Fruit fly (Drosophila melanogaster) whole organism, embryonic: ENCODE data around the gene NdufV3.

Experiments used
- Bteb2 ChIP-seq: fragments of 200-800 bp; sonication (Bioruptor generic); optimal IDR thresholded peaks from 2 replicates; lab custom pipeline; 2016; ENCODE audit warnings: missing biosample characterization, missing genetic modification characterization
- CG11085 ChIP-seq: fragments of 200-800 bp; sonication (Bioruptor generic); IDR thresholded peaks from 2 replicates; pipeline ENCODE4 v1.3.6; 2022; ENCODE audit warnings: missing biosample characterization, missing genetic modification characterization
- CG12104 ChIP-seq: fragments of 200-800 bp; sonication (Bioruptor generic); optimal IDR thresholded peaks from 3 replicates; lab custom pipeline; 2016; ENCODE audit warnings: missing biosample characterization, missing genetic modification characterization
- CG12155 ChIP-seq: fragments of 200-800 bp; sonication (Bioruptor generic); optimal IDR thresholded peaks from 3 replicates; lab custom pipeline; 2016; ENCODE audit warnings: missing biosample characterization, missing genetic modification characterization
- CG12391 ChIP-seq: fragments of 200-800 bp; sonication (Bioruptor generic); optimal IDR thresholded peaks from 3 replicates; lab custom pipeline; 2018; ENCODE audit warnings: missing biosample characterization, mild to moderate bottlenecking, missing genetic modification characterization, moderate library complexity
- CG14014 ChIP-seq: fragments of 200-800 bp; sonication (Bioruptor generic); IDR thresholded peaks from 2 replicates; pipeline ENCODE4 v1.3.6; 2022; ENCODE audit warnings: missing biosample characterization, missing genetic modification characterization
- CG16863 ChIP-seq: fragments of 200-800 bp; sonication (Bioruptor generic); optimal IDR thresholded peaks from 3 replicates; lab custom pipeline; 2016; ENCODE audit warnings: missing biosample characterization, missing genetic modification characterization
- CG1792 ChIP-seq: fragments of 200-800 bp; sonication (Bioruptor generic); optimal IDR thresholded peaks from 2 replicates; lab custom pipeline; 2016; ENCODE audit warnings: missing biosample characterization, missing genetic modification characterization
- CG18599 ChIP-seq: fragments of 200-800 bp; sonication (Bioruptor generic); optimal IDR thresholded peaks from 3 replicates; lab custom pipeline; 2017; ENCODE audit warnings: missing biosample characterization, missing genetic modification characterization, mild to moderate bottlenecking, moderate library complexity, missing genetic modification reagents
- CG2120 ChIP-seq: fragments of 200-800 bp; sonication (Bioruptor generic); optimal IDR thresholded peaks from 3 replicates; lab custom pipeline; 2016; ENCODE audit warnings: missing biosample characterization, missing genetic modification characterization
- CG30403 ChIP-seq: fragments of 200-800 bp; sonication (Bioruptor generic); optimal IDR thresholded peaks from 3 replicates; lab custom pipeline; 2016; ENCODE audit warnings: missing biosample characterization, missing genetic modification characterization
- CG3163 ChIP-seq: fragments of 200-800 bp; sonication (Bioruptor generic); optimal IDR thresholded peaks from 3 replicates; lab custom pipeline; 2016; ENCODE audit warnings: missing biosample characterization, missing genetic modification characterization
- CG32767 ChIP-seq: fragments of 200-800 bp; sonication (Bioruptor generic); IDR thresholded peaks from 2 replicates; pipeline ENCODE4 v1.3.6; 2022; ENCODE audit warnings: missing biosample characterization, missing genetic modification characterization
- CG3726 ChIP-seq: fragments of 200-800 bp; sonication (Bioruptor generic); IDR thresholded peaks from 3 replicates; pipeline ENCODE4, ENCODE4 v1.3.6; 2022; ENCODE audit warnings: missing biosample characterization, missing genetic modification characterization
- CG4424 ChIP-seq: fragments of 200-800 bp; sonication (Bioruptor generic); optimal IDR thresholded peaks from 3 replicates; lab custom pipeline; 2016; ENCODE audit warnings: missing biosample characterization, missing genetic modification characterization
- CG4707 ChIP-seq: fragments of 200-800 bp; sonication (Bioruptor generic); optimal IDR thresholded peaks from 2 replicates; lab custom pipeline; 2018; ENCODE audit warnings: missing biosample characterization, mild to moderate bottlenecking, missing genetic modification characterization, moderate library complexity
- CG4820 ChIP-seq: fragments of 200-800 bp; sonication (Bioruptor generic); optimal IDR thresholded peaks from 3 replicates; lab custom pipeline; 2016; ENCODE audit warnings: missing biosample characterization, missing genetic modification characterization
- CG4854 ChIP-seq: fragments of 200-800 bp; sonication (Bioruptor generic); optimal IDR thresholded peaks from 2 replicates; lab custom pipeline; 2016; ENCODE audit warnings: missing biosample characterization, missing genetic modification characterization, inconsistent platforms
- CG6654 ChIP-seq: fragments of 200-800 bp; sonication (Bioruptor generic); optimal IDR thresholded peaks from 2 replicates; lab custom pipeline; 2017; ENCODE audit warnings: missing biosample characterization, mild to moderate bottlenecking, missing genetic modification characterization
- CG7786 ChIP-seq: fragments of 200-800 bp; sonication (Bioruptor generic); optimal IDR thresholded peaks from 2 replicates; lab custom pipeline; 2016; ENCODE audit warnings: missing biosample characterization, missing genetic modification characterization
- CG9609 ChIP-seq: fragments of 200-800 bp; sonication (Bioruptor generic); optimal IDR thresholded peaks from 3 replicates; lab custom pipeline; 2016; ENCODE audit warnings: missing biosample characterization, missing genetic modification characterization
- Fer3 ChIP-seq: fragments of 200-800 bp; sonication (Bioruptor generic); optimal IDR thresholded peaks from 2 replicates; lab custom pipeline; 2018; ENCODE audit warnings: missing biosample characterization, mild to moderate bottlenecking, missing genetic modification characterization, moderate library complexity
- GATAe ChIP-seq: fragments of 200-800 bp; sonication (Bioruptor generic); conservative IDR thresholded peaks from 2 replicates; pipeline ENCODE4 v1.3.6; 2022; ENCODE audit warnings: missing biosample characterization, missing genetic modification characterization
- HLH4C ChIP-seq: fragments of 200-800 bp; sonication (Bioruptor generic); IDR thresholded peaks from 3 replicates; pipeline ENCODE4 v1.3.6; 2022; ENCODE audit warnings: missing biosample characterization, missing genetic modification characterization; ENCODE audit not compliant: partially characterized antibody
- HLH54F ChIP-seq: fragments of 200-800 bp; sonication (Bioruptor generic); optimal IDR thresholded peaks from 3 replicates; lab custom pipeline; 2016; ENCODE audit warnings: missing biosample characterization, missing genetic modification characterization
- Hr3 ChIP-seq: fragments of 200-800 bp; sonication (Bioruptor generic); optimal IDR thresholded peaks from 3 replicates; lab custom pipeline; 2016; ENCODE audit warnings: missing biosample characterization, missing genetic modification characterization
- Hr39 ChIP-seq: fragments of >200 bp; optimal IDR thresholded peaks from 2 replicates; lab custom pipeline; 2017
- Hr51 ChIP-seq, 2 experiments: fragments of 200-800 bp; sonication (Bioruptor generic); optimal IDR thresholded peaks; 2 replicates in 1 of 2; 3 replicates in 1 of 2; lab custom pipeline; 2016 to 2018; ENCODE audit warnings: missing biosample characterization in 2 of 2, missing genetic modification characterization in 2 of 2, mild to moderate bottlenecking in 1 of 2, moderate library complexity in 1 of 2
- Lpt ChIP-seq: fragments of >200 bp; optimal IDR thresholded peaks from 2 replicates; lab custom pipeline; 2018; ENCODE audit warnings: missing biosample characterization, missing genetic modification characterization
- Mad ChIP-seq: fragments of 200-800 bp; sonication (Bioruptor generic); optimal IDR thresholded peaks from 2 replicates; lab custom pipeline; 2016; ENCODE audit warnings: missing biosample characterization, missing genetic modification characterization
- Mrtf ChIP-seq: fragments of 200-800 bp; sonication (Bioruptor generic); IDR thresholded peaks from 3 replicates; pipeline ENCODE4 v1.3.6; 2022; ENCODE audit warnings: missing biosample characterization, missing genetic modification characterization
- Ptx1 ChIP-seq: fragments of 200-800 bp; sonication (Bioruptor generic); IDR thresholded peaks from 2 replicates; pipeline ENCODE4 v1.3.6; 2022; ENCODE audit warnings: missing biosample characterization, missing genetic modification characterization
- Ravus ChIP-seq: fragments of 200-800 bp; sonication (Bioruptor generic); IDR thresholded peaks from 2 replicates; pipeline ENCODE4 v1.3.6; 2022; ENCODE audit warnings: missing biosample characterization, missing genetic modification characterization
- Sin3A ChIP-seq: fragments of >200 bp; optimal IDR thresholded peaks from 2 replicates; lab custom pipeline; 2018
- Xbp1 ChIP-seq: fragments of 200-800 bp; sonication (Bioruptor generic); optimal IDR thresholded peaks from 3 replicates; lab custom pipeline; 2016; ENCODE audit warnings: missing biosample characterization, mild to moderate bottlenecking, missing genetic modification characterization
- ac ChIP-seq: fragments of 200-800 bp; sonication (Bioruptor generic); optimal IDR thresholded peaks from 3 replicates; lab custom pipeline; 2017; ENCODE audit warnings: missing biosample characterization, mild to moderate bottlenecking, missing genetic modification characterization
- dimm ChIP-seq: fragments of 200-800 bp; sonication (Bioruptor generic); IDR thresholded peaks from 2 replicates; pipeline ENCODE4 v1.3.6; 2022; ENCODE audit warnings: missing biosample characterization, missing genetic modification characterization
- fu2 ChIP-seq: fragments of 200-800 bp; sonication (Bioruptor generic); optimal IDR thresholded peaks from 2 replicates; lab custom pipeline; 2016; ENCODE audit warnings: missing biosample characterization, missing genetic modification characterization
- gce ChIP-seq: fragments of 200-800 bp; sonication (Bioruptor generic); IDR thresholded peaks from 3 replicates; pipeline ENCODE4 v1.3.6; 2022; ENCODE audit warnings: missing biosample characterization, missing genetic modification characterization
- gsb ChIP-seq: fragments of 200-800 bp; sonication (Bioruptor generic); IDR thresholded peaks from 2 replicates; pipeline ENCODE4 v1.3.6; 2022; ENCODE audit warnings: missing biosample characterization, missing genetic modification characterization
- h ChIP-seq: fragments of >200 bp; optimal IDR thresholded peaks from 2 replicates; lab custom pipeline; 2017
- hbn ChIP-seq: fragments of 200-800 bp; sonication (Bioruptor generic); IDR thresholded peaks from 2 replicates; pipeline ENCODE4 v1.3.6; 2022; ENCODE audit warnings: missing biosample characterization, missing genetic modification characterization; ENCODE audit not compliant: partially characterized antibody
- ind ChIP-seq: fragments of 200-800 bp; sonication (Bioruptor generic); optimal IDR thresholded peaks from 3 replicates; lab custom pipeline; 2016; ENCODE audit warnings: missing biosample characterization, missing genetic modification characterization
- maf-S ChIP-seq: fragments of 200-800 bp; sonication (Bioruptor generic); optimal IDR thresholded peaks from 2 replicates; lab custom pipeline; 2016; ENCODE audit warnings: missing biosample characterization, missing genetic modification characterization
- peb ChIP-seq: fragments of 200-800 bp; sonication (Bioruptor generic); IDR thresholded peaks from 2 replicates; pipeline ENCODE4 v1.3.6; 2022; ENCODE audit warnings: missing biosample characterization, missing genetic modification characterization
- salm ChIP-seq: fragments of 200-800 bp; sonication (Bioruptor generic); optimal IDR thresholded peaks from 2 replicates; lab custom pipeline; 2018; ENCODE audit warnings: missing biosample characterization, mild to moderate bottlenecking, missing genetic modification characterization
- sens-2 ChIP-seq: fragments of 200-800 bp; sonication (Bioruptor generic); IDR thresholded peaks from 2 replicates; pipeline ENCODE4 v1.3.6; 2022; ENCODE audit warnings: missing biosample characterization, missing genetic modification characterization
- seq ChIP-seq: fragments of 200-800 bp; sonication (Bioruptor generic); IDR thresholded peaks from 2 replicates; pipeline ENCODE4 v1.3.6; 2022; ENCODE audit warnings: missing biosample characterization, missing genetic modification characterization
- sob ChIP-seq: fragments of 200-800 bp; sonication (Bioruptor generic); IDR thresholded peaks from 2 replicates; pipeline ENCODE4 v1.3.6; 2022; ENCODE audit warnings: missing biosample characterization, missing genetic modification characterization
- tx ChIP-seq: fragments of 200-800 bp; sonication (Bioruptor generic); optimal IDR thresholded peaks from 2 replicates; lab custom pipeline; 2016; ENCODE audit warnings: missing biosample characterization, missing genetic modification characterization
- zf30C ChIP-seq: fragments of 200-800 bp; sonication (Bioruptor generic); optimal IDR thresholded peaks from 3 replicates; lab custom pipeline; 2018; ENCODE audit warnings: missing biosample characterization, mild to moderate bottlenecking, missing genetic modification characterization

The NdufV3 gene

dm6 chrX:11390625-11391363 lies 41.0 kb downstream of the NdufV3 start (continued):
- TF ChIP-seq CG3726 (GFP tag; lab: Robert Waterston, UW) (peak; percentile 79; the same call in 2 of the 3 replicates), gsb (GFP tag; lab: Robert Waterston, UW) (peak; percentile 64), CG4820 (GFP tag; lab: Kevin White, UChicago) (peak; percentile 64), salm (tag; lab: Kevin White, UChicago) (peak; percentile 40), CG4424 (GFP tag; lab: Kevin White, UChicago) (peak; percentile 57), CG16863 (GFP tag; lab: Kevin White, UChicago) (peak; percentile 72), CG12391 (peak; percentile 69), CG7786 (GFP tag; lab: Kevin White, UChicago) (peak; percentile 81), CG1792 (GFP tag; lab: Kevin White, UChicago) (peak; percentile 70), CG14014 (GFP tag; lab: Robert Waterston, UW) (peak; percentile 86), tx (GFP tag; lab: Kevin White, UChicago) (peak; percentile 63), peb (GFP tag; lab: Robert Waterston, UW) (peak; percentile 63), CG9609 (GFP tag; lab: Kevin White, UChicago) (peak; percentile 65), CG30403 (GFP tag; lab: Kevin White, UChicago) (peak; percentile 78), CG2120 (GFP tag; lab: Kevin White, UChicago) (peak; percentile 92), gce (GFP tag; lab: Robert Waterston, UW) (peak; percentile 65; the same call in 2 of the 3 replicates), dimm (GFP tag; lab: Robert Waterston, UW) (peak; percentile 69), zf30C (GFP tag; lab: Kevin White, UChicago) (no peak), HLH4C (GFP tag; lab: Robert Waterston, UW) (no peak), CG6654 (GFP tag; lab: Kevin White, UChicago) (no peak), GATAe (GFP tag; lab: Robert Waterston, UW) (peak; percentile 50), ac (no peak), Hr39 (no peak), CG12104 (GFP tag; lab: Kevin White, UChicago) (peak; percentile 13), Ptx1 (peak; percentile 87), h (lab: Kevin White, UChicago) (no peak), CG18599 (peak; percentile 84), CG3163 (GFP tag; lab: Kevin White, UChicago) (peak; percentile 10), maf-S (GFP tag; lab: Kevin White, UChicago) (peak; percentile 63)

- TF ChIP-seq CG12155 (no peak), CG12391 (peak; percentile 5), seq (0 out of 2 replicates have a peak, but pooled peaks have one; percentile 6), Fer3 (peak; percentile 57), fu2 (GFP tag; lab: Kevin White, UChicago) (peak; percentile 52), Mad (no peak), Ravus (peak; percentile 38), Bteb2 (GFP tag; lab: Kevin White, UChicago) (no peak), CG11085 (0 out of 2 replicates have a peak, but pooled peaks have one; percentile 11), Xbp1 (peak; percentile 38), HLH54F (no peak), Mrtf (GFP tag; lab: Robert Waterston, UW) (peak; percentile 68; the same call in 2 of the 3 replicates), Hr3 (GFP tag; lab: Kevin White, UChicago) (no peak), Hr51 (GFP tag; optimal IDR thresholded peaks at IDR 0.05; lab: Kevin White, UChicago) (peak in 1 of 2 experiments; percentile 49), CG4854 (no peak), ind (GFP tag; lab: Kevin White, UChicago) (peak; percentile 45), sens-2 (GFP tag; lab: Robert Waterston, UW) (no peak), sob (peak; percentile 32; the same call in 1 of the 2 replicates), Sin3A (lab: Kevin White, UChicago) (no peak), CG32767 (no peak), Lpt (GFP tag; lab: Kevin White, UChicago) (no peak), CG4707 (GFP tag; lab: Kevin White, UChicago) (no peak), hbn (no peak)
These were observed 41.6 kb downstream of the NdufV3 start for dm6 chrX:11391364-11391915.
